Fruit fly (Drosophila melanogaster): ENCODE results near the gene MetRS-m.

Gene MetRS-m

DNA sequence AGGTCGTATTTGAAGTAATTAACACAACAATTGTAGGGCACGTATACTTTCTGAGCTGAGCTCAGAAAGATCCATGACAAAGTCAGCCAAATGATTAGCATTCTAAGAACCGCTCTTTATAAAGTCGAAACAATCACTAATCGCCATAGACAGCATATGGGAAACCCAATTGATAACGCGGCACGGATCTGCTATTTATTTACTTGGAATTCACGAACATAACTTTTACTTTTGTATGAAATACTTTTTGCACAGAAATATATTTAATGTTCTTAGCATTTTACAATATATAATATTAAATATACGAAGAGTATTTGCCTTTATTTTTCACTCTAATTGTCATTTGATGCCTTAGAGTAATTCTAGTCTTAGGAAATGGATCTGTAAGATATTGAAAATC is 15.2 kb downstream of the MetRS-m start, which contains the start of gene CG43291:
Gene CG43291, minus strand, starts transcription at position 101 of the 400 bp plus-strand sequence.
- no peak for TF ChIP-seq Ravus (GFP tag; IDR thresholded peaks at IDR 0.05)
- no peak for TF ChIP-seq Antp (GFP tag; optimal IDR thresholded peaks at IDR 0.05)
- no peak for TF ChIP-seq CG17328 (GFP tag; IDR thresholded peaks at IDR 0.05)
- TF ChIP-seq CG9437 (GFP tag; optimal IDR thresholded peaks at IDR 0.05) = no peak
- no peak for TF ChIP-seq gce (GFP tag; IDR thresholded peaks at IDR 0.05)
- TF ChIP-seq HHEX (GFP tag; optimal IDR thresholded peaks at IDR 0.05) = no peak
- TF ChIP-seq bbx (GFP tag; IDR thresholded peaks at IDR 0.05; ENCODE audit: partially characterized antibody) = no peak
- TF ChIP-seq MBD-R2 (GFP tag; IDR thresholded peaks at IDR 0.05) = no peak
- no peak for TF ChIP-seq CG3407 (GFP tag; optimal IDR thresholded peaks at IDR 0.05)
- no peak for TF ChIP-seq CG13624 (GFP tag; optimal IDR thresholded peaks at IDR 0.05)

DNA sequence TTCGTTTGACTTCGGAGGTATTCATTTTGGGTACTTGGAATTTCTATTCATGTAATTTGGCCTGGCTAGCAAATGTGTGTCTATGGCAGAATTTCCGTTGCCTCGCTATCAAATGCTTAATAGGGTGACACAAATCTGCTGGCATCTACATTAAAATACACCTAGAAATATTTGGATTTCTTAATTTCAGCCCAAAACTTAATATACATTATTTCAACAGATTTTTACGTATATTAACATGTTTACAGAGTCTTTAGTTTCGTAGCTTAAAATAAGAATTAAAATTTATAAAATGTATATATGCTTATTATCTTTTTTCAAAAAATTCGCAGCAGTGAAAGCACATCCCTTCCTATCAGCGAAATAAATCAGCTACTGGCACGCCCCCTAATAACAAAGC is 30.7 kb downstream of the MetRS-m start, which contains the start of gene CG9624:
Gene CG9624, minus strand, starts transcription at position 101 of the 400 bp plus-strand sequence.
- no peak for TF ChIP-seq CG34422 (GFP tag; IDR thresholded peaks at IDR 0.05)
- no peak for TF ChIP-seq cas (GFP tag; IDR thresholded peaks at IDR 0.05)
- TF ChIP-seq Hr78 (GFP tag; optimal IDR thresholded peaks at IDR 0.05) = no peak
- no peak for TF ChIP-seq CG31388 (GFP tag; optimal IDR thresholded peaks at IDR 0.05)
- TF ChIP-seq CG10366 (GFP tag; IDR thresholded peaks at IDR 0.05) = no peak
- TF ChIP-seq trem (tag; optimal IDR thresholded peaks at IDR 0.05) = no peak
- TF ChIP-seq CG11247 (GFP tag; IDR thresholded peaks at IDR 0.05) = no peak
- no peak for TF ChIP-seq CG15269 (tag; optimal IDR thresholded peaks at IDR 0.05)
- TF ChIP-seq H2.0 (GFP tag; IDR thresholded peaks at IDR 0.05) = no peak
- TF ChIP-seq da (GFP tag; optimal IDR thresholded peaks at IDR 0.05) = no peak

DNA sequence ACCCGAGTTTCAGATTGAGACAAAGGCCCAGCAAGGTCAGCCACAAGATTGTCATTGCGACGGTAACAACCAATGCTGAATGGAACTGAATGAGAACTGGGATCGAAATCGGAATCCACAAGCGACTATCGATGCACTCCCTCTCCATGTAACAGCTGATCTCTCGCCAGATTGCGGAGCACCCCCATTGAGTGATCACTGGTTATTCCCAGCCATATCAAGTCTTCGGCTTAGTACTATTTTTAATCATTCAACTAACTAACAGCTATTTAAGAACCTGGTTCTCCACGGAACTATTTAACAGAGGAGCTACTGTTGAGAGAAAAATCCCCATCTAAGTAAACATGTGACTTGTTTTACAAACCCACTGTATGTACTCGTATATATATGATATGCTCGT is 33.1 kb downstream of the MetRS-m start, which contains the start of gene CG9631:
Gene CG9631, minus strand, starts transcription at position 101 of the 400 bp plus-strand sequence.
- TF ChIP-seq Ets65A (GFP tag) (peak; percentile 6), ind (GFP tag; optimal IDR thresholded peaks at IDR 0.05) (no peak)

DNA sequence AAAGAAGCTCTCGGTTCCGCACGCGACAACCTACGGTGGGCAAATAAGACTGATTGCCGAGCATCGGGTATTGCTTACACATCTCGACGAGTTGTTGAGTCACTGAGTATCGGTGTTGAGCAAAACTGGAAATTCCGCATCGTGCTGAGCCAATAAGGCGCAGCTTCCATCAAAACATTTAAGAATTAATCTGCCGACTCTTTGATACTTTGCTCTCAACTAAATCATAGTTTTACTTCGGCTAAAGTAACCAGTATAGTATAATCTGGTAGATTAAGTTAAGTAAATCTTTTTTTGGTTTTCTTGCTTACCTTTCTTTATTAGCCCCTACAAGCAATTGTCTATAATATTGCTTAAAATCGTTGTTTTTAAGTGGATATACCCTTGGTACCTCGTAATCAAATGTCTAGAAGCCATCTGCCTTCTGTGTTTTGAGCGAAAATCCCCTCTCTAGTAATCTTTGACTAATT is 35.7 kb downstream of the MetRS-m start, which contains the start of gene Sp212:
Gene Sp212, minus strand, starts transcription at position 51 of the 470 bp plus-strand sequence.
- TF ChIP-seq D19B (GFP tag; optimal IDR thresholded peaks at IDR 0.05) (peak; percentile 94), Jarid2 (GFP tag; optimal IDR thresholded peaks at IDR 0.05) (no peak), CG9932 (GFP tag; IDR thresholded peaks at IDR 0.05) (peak; percentile 45; the same call in 1 of the 2 replicates), CG2120 (GFP tag; optimal IDR thresholded peaks at IDR 0.05) (peak; percentile 55), Ets65A (GFP tag) (peak; percentile 49), slbo (GFP tag; IDR thresholded peaks at IDR 0.05) (peak; percentile 32; the same call in 1 of the 2 replicates), tna (GFP tag; IDR thresholded peaks at IDR 0.05; ENCODE audit: partially characterized antibody) (no peak), CG34422 (GFP tag; IDR thresholded peaks at IDR 0.05) (no peak), Rfx (GFP tag; IDR thresholded peaks at IDR 0.05) (peak; percentile 43; the same call in 1 of the 2 replicates)

DNA sequence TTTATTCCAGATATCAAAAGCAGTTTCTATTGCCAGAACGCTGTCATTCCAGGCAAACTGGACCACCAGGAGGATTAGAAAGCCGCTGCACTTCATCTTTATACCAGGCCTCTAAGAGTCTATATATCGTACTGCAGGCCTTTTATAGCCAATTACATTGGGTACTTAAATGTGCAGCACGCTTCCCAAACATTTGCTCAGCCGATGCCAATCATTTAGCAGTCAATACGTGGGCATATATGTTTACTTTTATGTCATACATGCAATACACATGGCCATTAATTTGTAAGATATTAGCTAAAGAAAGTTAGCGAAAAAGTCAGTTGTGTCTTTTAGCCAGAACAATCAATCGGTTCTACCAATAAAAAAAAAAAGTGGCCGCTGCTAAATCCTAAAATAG is 38.3 kb downstream of the MetRS-m start, which contains the start of gene CG33109:
Gene CG33109, minus strand, starts transcription at position 101 of the 400 bp plus-strand sequence.
- TF ChIP-seq Rfx (GFP tag; IDR thresholded peaks at IDR 0.05) = no peak
- TF ChIP-seq Tbp (GFP tag; optimal IDR thresholded peaks at IDR 0.05) = no peak
- TF ChIP-seq CG7745 (tag; optimal IDR thresholded peaks at IDR 0.05) = no peak
- TF ChIP-seq al (GFP tag; IDR thresholded peaks at IDR 0.05) = no peak

DNA sequence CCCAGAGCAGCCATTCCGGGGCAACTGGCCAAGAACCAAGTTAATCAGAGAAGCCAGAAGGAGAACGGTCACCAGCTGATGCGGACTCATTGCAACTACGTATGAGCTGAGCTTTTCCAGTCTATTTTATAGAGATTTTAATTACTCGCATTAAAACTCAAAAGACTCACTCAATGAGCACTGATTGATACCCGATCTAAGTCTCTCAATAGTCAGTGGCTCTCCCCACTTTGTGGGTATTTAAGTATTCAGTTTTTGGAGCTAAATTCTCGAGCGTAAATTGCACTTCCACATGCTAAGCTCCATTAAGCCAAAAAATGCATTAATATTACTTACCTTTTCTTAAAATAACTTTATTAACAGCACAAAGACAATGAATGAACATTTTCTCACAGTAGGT is 39.7 kb downstream of the MetRS-m start, which contains the start of gene CG31326:
Gene CG31326, minus strand, starts transcription at position 101 of the 400 bp plus-strand sequence.
- no peak for TF ChIP-seq slp2 (GFP tag; optimal IDR thresholded peaks at IDR 0.05)
- no peak for TF ChIP-seq CG2202 (tag; optimal IDR thresholded peaks at IDR 0.05)
- TF ChIP-seq cas (GFP tag; IDR thresholded peaks at IDR 0.05) = no peak
- no peak for TF ChIP-seq HLH54F (GFP tag; optimal IDR thresholded peaks at IDR 0.05)
- no peak for TF ChIP-seq fru (optimal IDR thresholded peaks at IDR 0.05)
- TF ChIP-seq CG17385 (GFP tag; optimal IDR thresholded peaks at IDR 0.05) = no peak
- no peak for TF ChIP-seq klu (GFP tag; IDR thresholded peaks at IDR 0.05)
- no peak for TF ChIP-seq prd (optimal IDR thresholded peaks at IDR 0.05)
- no peak for TF ChIP-seq prd (GFP tag; IDR thresholded peaks at IDR 0.05)
- TF ChIP-seq HLHmδ (GFP tag; optimal IDR thresholded peaks at IDR 0.05) = no peak
- no peak for TF ChIP-seq NFAT (GFP tag; IDR thresholded peaks at IDR 0.05)
- no peak for TF ChIP-seq sima (GFP tag; optimal IDR thresholded peaks at IDR 0.05)

All from whole organism, embryonic.